Fruit fly (Drosophila melanogaster) whole organism, embryonic: ENCODE measurements around the gene Elba3.

ENCODE experiments used
- CG6765 ChIP-seq: fragments of 200-800 bp; sonication (Bioruptor generic); optimal IDR thresholded peaks from 3 replicates; lab custom pipeline; 2017; ENCODE audit warnings: missing biosample characterization, mild to moderate bottlenecking, missing genetic modification characterization
- Pdp1 ChIP-seq, 2 experiments: fragments of 200-800 bp; sonication (Bioruptor generic); optimal IDR thresholded peaks; 3 replicates each; lab custom pipeline; 2016; ENCODE audit warnings: missing biosample characterization in 2 of 2, missing genetic modification characterization in 2 of 2, mild to moderate bottlenecking in 1 of 2, moderate library complexity in 1 of 2
- grau ChIP-seq: fragments of 200-800 bp; optimal IDR thresholded peaks from 3 replicates; lab custom pipeline; 2019; ENCODE audit warnings: missing biosample characterization, mild to moderate bottlenecking, missing genetic modification characterization, moderate library complexity
- hth ChIP-seq: fragments of >200 bp; optimal IDR thresholded peaks from 2 replicates; lab custom pipeline; 2017; ENCODE audit warnings: inconsistent platforms
- ken ChIP-seq: fragments of 200-800 bp; sonication (Bioruptor generic); IDR thresholded peaks from 3 replicates; pipeline ENCODE4 v1.3.6; 2022; ENCODE audit warnings: missing biosample characterization, missing genetic modification characterization

DNA sequence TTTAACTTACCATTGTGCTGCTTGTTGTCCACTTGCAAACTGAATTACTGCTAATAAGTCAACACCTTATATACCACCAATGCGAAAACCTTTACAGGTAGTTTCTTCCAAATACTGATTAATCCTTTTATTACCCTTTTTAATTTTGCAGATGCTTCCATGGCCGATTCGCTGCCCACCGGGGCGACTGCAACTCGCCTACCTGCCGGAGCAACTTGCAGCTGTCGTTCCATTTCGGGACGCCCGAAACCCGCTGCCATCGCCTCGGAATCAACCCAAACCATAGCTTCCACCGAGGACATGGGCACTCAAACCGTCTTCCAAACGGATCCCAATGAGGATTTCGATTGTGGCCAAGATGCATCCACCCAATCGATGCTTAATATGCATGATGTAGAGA, 3.0 kb upstream of the Elba3 start, which contains the start of gene Elba1:
- TF ChIP-seq Pdp1 (GFP tag; optimal IDR thresholded peaks at IDR 0.05; lab: Kevin White, UChicago), result no peak
- no peak for TF ChIP-seq ken (GFP tag; lab: Robert Waterston, UW)
- TF ChIP-seq hth, result no peak
- TF ChIP-seq CG6765, result no peak
- TF ChIP-seq grau (tag; lab: Kevin White, UChicago), result no peak
